Fruit fly (Drosophila melanogaster): ENCODE measurements around the gene dnt.

dnt gene

dm6 chr2L:19342018-19342417, 21.0 kb downstream of the dnt start (continued):
- TF ChIP-seq CG14050 (GFP tag; IDR thresholded peaks at IDR 0.05) (no peak), CG15269 (tag; optimal IDR thresholded peaks at IDR 0.05) (no peak), ro (GFP tag; IDR thresholded peaks at IDR 0.05) (no peak), cato (GFP tag; optimal IDR thresholded peaks at IDR 0.05; ENCODE audit: borderline replicate concordance) (no peak), CG31388 (GFP tag; optimal IDR thresholded peaks at IDR 0.05) (no peak), CG17328 (GFP tag; IDR thresholded peaks at IDR 0.05) (peak; percentile 66), phol (tag; optimal IDR thresholded peaks at IDR 0.05) (peak; percentile 68), MTF-1 (GFP tag; optimal IDR thresholded peaks at IDR 0.05; ENCODE audit: borderline replicate concordance) (no peak), ind (GFP tag; optimal IDR thresholded peaks at IDR 0.05) (no peak), ab (GFP tag; optimal IDR thresholded peaks at IDR 0.05) (no peak), exex (tag; optimal IDR thresholded peaks at IDR 0.05) (no peak), CG7556 (GFP tag; optimal IDR thresholded peaks at IDR 0.05) (peak; percentile 26), CG34422 (GFP tag; IDR thresholded peaks at IDR 0.05) (no peak), sr (GFP tag; IDR thresholded peaks at IDR 0.05) (no peak), Vsx1 (GFP tag; optimal IDR thresholded peaks at IDR 0.05) (no peak), CG17359 (tag; optimal IDR thresholded peaks at IDR 0.05) (peak; percentile 41), peb (GFP tag; IDR thresholded peaks at IDR 0.05) (no peak), hkb (optimal IDR thresholded peaks at IDR 0.05) (no peak), hkb (GFP tag; IDR thresholded peaks at IDR 0.05) (no peak), ci (GFP tag; IDR thresholded peaks at IDR 0.05) (peak; percentile 58; the same call in 1 of the 3 replicates), CG10462 (GFP tag; optimal IDR thresholded peaks at IDR 0.05) (no peak), CG9437 (GFP tag; optimal IDR thresholded peaks at IDR 0.05) (no peak), CG11085 (GFP tag; IDR thresholded peaks at IDR 0.05) (no peak), dpn (GFP tag; optimal IDR thresholded peaks at IDR 0.05) (no peak), CG14014 (GFP tag; IDR thresholded peaks at IDR 0.05) (no peak), Aef1 (GFP tag; IDR thresholded peaks at IDR 0.05) (no peak), CG4282 (GFP tag; optimal IDR thresholded peaks at IDR 0.05) (no peak), caup (GFP tag; optimal IDR thresholded peaks at IDR 0.05; ENCODE audit: severe bottlenecking) (no peak), CG14667 (GFP tag; IDR thresholded peaks at IDR 0.05) (no peak), chm (GFP tag; IDR thresholded peaks at IDR 0.05) (no peak; the same call in 1 of the 2 replicates), CG7786 (GFP tag; optimal IDR thresholded peaks at IDR 0.05) (no peak), lilli (GFP tag; optimal IDR thresholded peaks at IDR 0.05) (peak; percentile 1), CG7839 (tag; optimal IDR thresholded peaks at IDR 0.05) (peak; percentile 42), tup (GFP tag; optimal IDR thresholded peaks at IDR 0.05) (no peak), CG33557 (GFP tag; optimal IDR thresholded peaks at IDR 0.05) (peak; percentile 34), CG32532 (GFP tag; IDR thresholded peaks at IDR 0.05) (no peak), schlank (tag; optimal IDR thresholded peaks at IDR 0.05) (no peak), nerfin-1 (tag; optimal IDR thresholded peaks at IDR 0.05) (peak; percentile 31), CG43689 (GFP tag; IDR thresholded peaks at IDR 0.05) (no peak), pum (GFP tag; optimal IDR thresholded peaks at IDR 0.05) (peak; percentile 36), Chrac-16 (GFP tag; optimal IDR thresholded peaks at IDR 0.05) (peak; percentile 23), Abd-B (GFP tag; optimal IDR thresholded peaks at IDR 0.05) (no peak), HmgD (GFP tag; optimal IDR thresholded peaks at IDR 0.05) (no peak), grau (tag; optimal IDR thresholded peaks at IDR 0.05) (peak; percentile 48), CG11723 (GFP tag; optimal IDR thresholded peaks at IDR 0.05) (no peak), CG31441 (GFP tag; IDR thresholded peaks at IDR 0.05) (peak; percentile 64), Gug (GFP tag; IDR thresholded peaks at IDR 0.05) (no peak), BEAF-32 (GFP tag; optimal IDR thresholded peaks at IDR 0.05) (no peak), repo (GFP tag; optimal IDR thresholded peaks at IDR 0.05) (peak; percentile 12), Dp (GFP tag; optimal IDR thresholded peaks at IDR 0.05) (no peak), CG17612 (GFP tag; IDR thresholded peaks at IDR 0.05) (no peak), sisA (GFP tag; IDR thresholded peaks at IDR 0.05) (no peak)

Measured in whole organism, embryonic.